Fruit fly (Drosophila melanogaster) whole organism, embryonic: ENCODE results near the gene CG13694.

Experiments used
- Aef1 ChIP-seq: fragments of 200-800 bp; sonication (Bioruptor generic); IDR thresholded peaks from 3 replicates; pipeline ENCODE4 v1.3.6; 2022; ENCODE audit warnings: missing biosample characterization, missing genetic modification characterization
- CG10209 ChIP-seq: fragments of 200-800 bp; sonication (Bioruptor generic); optimal IDR thresholded peaks from 3 replicates; lab custom pipeline; 2017; ENCODE audit warnings: missing biosample characterization, mild to moderate bottlenecking, missing genetic modification characterization, missing genetic modification reagents
- CG10267 ChIP-seq: fragments of 200-800 bp; sonication (Bioruptor generic); optimal IDR thresholded peaks from 2 replicates; lab custom pipeline; 2018; ENCODE audit warnings: missing biosample characterization, mild to moderate bottlenecking, missing genetic modification characterization, moderate library complexity
- CG11247 ChIP-seq: fragments of 200-800 bp; sonication (Bioruptor generic); IDR thresholded peaks from 2 replicates; pipeline ENCODE4 v1.3.6; 2022; ENCODE audit warnings: missing biosample characterization, missing genetic modification characterization
- CG12391 ChIP-seq: fragments of 200-800 bp; sonication (Bioruptor generic); optimal IDR thresholded peaks from 3 replicates; lab custom pipeline; 2018; ENCODE audit warnings: missing biosample characterization, mild to moderate bottlenecking, missing genetic modification characterization, moderate library complexity
- CG13624 ChIP-seq: fragments of 200-800 bp; sonication (Bioruptor generic); optimal IDR thresholded peaks from 2 replicates; lab custom pipeline; 2016; ENCODE audit warnings: missing biosample characterization, missing genetic modification characterization
- CG13775 ChIP-seq: fragments of 200-800 bp; sonication (Bioruptor generic); optimal IDR thresholded peaks from 3 replicates; lab custom pipeline; 2017; ENCODE audit warnings: missing biosample characterization, mild to moderate bottlenecking, missing genetic modification characterization
- CG15073 ChIP-seq: fragments of 200-800 bp; sonication (Bioruptor generic); optimal IDR thresholded peaks from 2 replicates; lab custom pipeline; 2016; ENCODE audit warnings: missing biosample characterization, missing genetic modification characterization
- CG1529 ChIP-seq: fragments of 200-800 bp; sonication (Bioruptor generic); optimal IDR thresholded peaks from 3 replicates; lab custom pipeline; 2018; ENCODE audit warnings: missing biosample characterization, missing genetic modification characterization
- CG1647 ChIP-seq: fragments of 200-800 bp; sonication (Bioruptor generic); optimal IDR thresholded peaks from 3 replicates; lab custom pipeline; 2016; ENCODE audit warnings: missing biosample characterization, missing genetic modification characterization
- CG16815 ChIP-seq: fragments of 200-800 bp; sonication (Bioruptor generic); optimal IDR thresholded peaks from 3 replicates; lab custom pipeline; 2017; ENCODE audit warnings: missing biosample characterization, mild to moderate bottlenecking, missing genetic modification characterization
- CG17829 ChIP-seq: fragments of 200-800 bp; optimal IDR thresholded peaks from 2 replicates; lab custom pipeline; 2019; ENCODE audit warnings: missing biosample characterization, mild to moderate bottlenecking, missing genetic modification characterization, moderate library complexity
- CG2875 ChIP-seq: fragments of 200-800 bp; sonication (Bioruptor generic); optimal IDR thresholded peaks from 2 replicates; lab custom pipeline; 2017; ENCODE audit warnings: missing biosample characterization, mild to moderate bottlenecking, missing genetic modification characterization, missing genetic modification reagents
- CG31388 ChIP-seq: fragments of 200-800 bp; sonication (Bioruptor generic); optimal IDR thresholded peaks from 2 replicates; lab custom pipeline; 2016; ENCODE audit warnings: missing biosample characterization, missing genetic modification characterization
- CG33557 ChIP-seq: fragments of 200-800 bp; sonication (Bioruptor generic); optimal IDR thresholded peaks from 2 replicates; lab custom pipeline; 2019; ENCODE audit warnings: missing biosample characterization, mild to moderate bottlenecking, missing genetic modification characterization, moderate library complexity
- CG3407 ChIP-seq: fragments of 200-800 bp; sonication (Bioruptor generic); optimal IDR thresholded peaks from 2 replicates; lab custom pipeline; 2018; ENCODE audit warnings: missing biosample characterization, mild to moderate bottlenecking, missing genetic modification characterization
- CG34224 ChIP-seq: fragments of 200-800 bp; sonication (Bioruptor generic); IDR thresholded peaks from 3 replicates; pipeline ENCODE4 v1.3.6; 2022; ENCODE audit warnings: missing biosample characterization, missing genetic modification characterization; ENCODE audit not compliant: partially characterized antibody
- CG43689 ChIP-seq: fragments of 200-800 bp; sonication (Bioruptor generic); IDR thresholded peaks from 2 replicates; pipeline ENCODE4 v1.3.6; 2022; ENCODE audit warnings: missing biosample characterization, missing genetic modification characterization
- CG6175 ChIP-seq: fragments of 200-800 bp; sonication (Bioruptor generic); IDR thresholded peaks from 3 replicates; pipeline ENCODE4 v1.3.6; 2022; ENCODE audit warnings: missing biosample characterization, missing genetic modification characterization
- CG6813 ChIP-seq: fragments of 200-800 bp; sonication (Bioruptor generic); optimal IDR thresholded peaks from 2 replicates; lab custom pipeline; 2017; ENCODE audit warnings: missing biosample characterization, missing genetic modification characterization, mild to moderate bottlenecking, moderate library complexity, missing genetic modification reagents
- CG7556 ChIP-seq: fragments of 200-800 bp; sonication (Bioruptor generic); optimal IDR thresholded peaks from 2 replicates; lab custom pipeline; 2017; ENCODE audit warnings: missing biosample characterization, mild to moderate bottlenecking, missing genetic modification characterization
- CG7963 ChIP-seq: fragments of 200-800 bp; sonication (Bioruptor generic); IDR thresholded peaks from 3 replicates; pipeline ENCODE4 v1.3.6; 2022; ENCODE audit warnings: missing biosample characterization, missing genetic modification characterization; ENCODE audit not compliant: partially characterized antibody
- CG8924 ChIP-seq: fragments of 200-800 bp; optimal IDR thresholded peaks from 3 replicates; lab custom pipeline; 2019; ENCODE audit warnings: missing biosample characterization, mild to moderate bottlenecking, missing genetic modification characterization, moderate library complexity
- CG9817 ChIP-seq: fragments of 200-800 bp; sonication (Bioruptor generic); optimal IDR thresholded peaks from 2 replicates; lab custom pipeline; 2018; ENCODE audit warnings: missing biosample characterization, mild to moderate bottlenecking, missing genetic modification characterization, moderate library complexity
- CG9932 ChIP-seq: fragments of 200-800 bp; sonication (Bioruptor generic); IDR thresholded peaks from 2 replicates; pipeline ENCODE4 v1.3.6; 2022; ENCODE audit warnings: missing biosample characterization, missing genetic modification characterization
- CHES-1-like ChIP-seq: fragments of 200-800 bp; sonication (Bioruptor generic); optimal IDR thresholded peaks from 2 replicates; lab custom pipeline; 2016; ENCODE audit warnings: missing biosample characterization, missing genetic modification characterization
- Dip2 ChIP-seq: fragments of 200-800 bp; sonication (Bioruptor generic); IDR thresholded peaks from 2 replicates; pipeline ENCODE4 v1.3.6; 2022; ENCODE audit warnings: missing biosample characterization, missing genetic modification characterization
- Gug ChIP-seq: fragments of 200-800 bp; sonication (Bioruptor generic); IDR thresholded peaks from 4 replicates; pipeline ENCODE4 v1.3.6; 2022; ENCODE audit warnings: missing biosample characterization, missing genetic modification characterization
- HLH54F ChIP-seq: fragments of 200-800 bp; sonication (Bioruptor generic); optimal IDR thresholded peaks from 3 replicates; lab custom pipeline; 2016; ENCODE audit warnings: missing biosample characterization, missing genetic modification characterization
- Hr78 ChIP-seq, 2 experiments: fragments of 200-800 bp in 1 of 2; fragments of >200 bp in 1 of 2; sonication (Bioruptor generic) in 1 of 2; optimal IDR thresholded peaks; 2 replicates each; lab custom pipeline; 2017 to 2019; ENCODE audit warnings: missing biosample characterization in 2 of 2, missing genetic modification characterization in 2 of 2, mild to moderate bottlenecking in 1 of 2, moderate library complexity in 1 of 2
- MBD-R2 ChIP-seq: fragments of 200-800 bp; sonication (Bioruptor generic); IDR thresholded peaks from 2 replicates; pipeline ENCODE4 v1.3.6; 2022; ENCODE audit warnings: missing biosample characterization, missing genetic modification characterization
- MESR4 ChIP-seq: fragments of 200-800 bp; sonication (Bioruptor generic); optimal IDR thresholded peaks from 2 replicates; lab custom pipeline; 2018; ENCODE audit warnings: missing biosample characterization, mild to moderate bottlenecking, missing genetic modification characterization, moderate library complexity
- Mad ChIP-seq: fragments of 200-800 bp; sonication (Bioruptor generic); optimal IDR thresholded peaks from 2 replicates; lab custom pipeline; 2016; ENCODE audit warnings: missing biosample characterization, missing genetic modification characterization
- Mrtf ChIP-seq: fragments of 200-800 bp; sonication (Bioruptor generic); IDR thresholded peaks from 3 replicates; pipeline ENCODE4 v1.3.6; 2022; ENCODE audit warnings: missing biosample characterization, missing genetic modification characterization
- NFAT ChIP-seq: fragments of 200-800 bp; sonication (Bioruptor generic); IDR thresholded peaks from 2 replicates; pipeline ENCODE4 v1.3.6; 2022; ENCODE audit warnings: missing biosample characterization, missing genetic modification characterization
- Rx ChIP-seq: fragments of 200-800 bp; sonication (Bioruptor generic); IDR thresholded peaks from 2 replicates; pipeline ENCODE4 v1.3.6; 2022; ENCODE audit warnings: missing biosample characterization, missing genetic modification characterization
- Six4 ChIP-seq: fragments of 200-800 bp; sonication (Bioruptor generic); optimal IDR thresholded peaks from 2 replicates; lab custom pipeline; 2016; ENCODE audit warnings: missing biosample characterization, missing genetic modification characterization
- Ssrp ChIP-seq: fragments of 200-800 bp; sonication (Bioruptor generic); optimal IDR thresholded peaks from 2 replicates; lab custom pipeline; 2018; ENCODE audit warnings: missing biosample characterization, mild to moderate bottlenecking, missing genetic modification characterization, moderate library complexity
- bsh ChIP-seq, 2 experiments: fragments of 200-800 bp; sonication (Bioruptor generic); optimal IDR thresholded peaks; 2 replicates each; lab custom pipeline; 2017 to 2018; ENCODE audit warnings: mild to moderate bottlenecking in 2 of 2, missing biosample characterization in 2 of 2, missing genetic modification characterization in 2 of 2, moderate library complexity in 1 of 2
- chm ChIP-seq: fragments of 200-800 bp; sonication (Bioruptor generic); IDR thresholded peaks from 2 replicates; pipeline ENCODE4 v1.3.6; 2022; ENCODE audit warnings: missing biosample characterization, missing genetic modification characterization
- da ChIP-seq: fragments of 200-800 bp; sonication (Bioruptor generic); optimal IDR thresholded peaks from 2 replicates; lab custom pipeline; 2016; ENCODE audit warnings: missing biosample characterization, missing genetic modification characterization
- dan ChIP-seq: fragments of 200-800 bp; sonication (Bioruptor generic); IDR thresholded peaks from 2 replicates; pipeline ENCODE4 v1.3.6; 2022; ENCODE audit warnings: missing biosample characterization, missing genetic modification characterization
- fd64A ChIP-seq: fragments of 200-800 bp; sonication (Bioruptor generic); optimal IDR thresholded peaks from 3 replicates; lab custom pipeline; 2018; ENCODE audit warnings: missing biosample characterization, mild to moderate bottlenecking, missing genetic modification characterization
- her ChIP-seq: fragments of 200-800 bp; sonication (Bioruptor generic); optimal IDR thresholded peaks from 2 replicates; lab custom pipeline; 2016; ENCODE audit warnings: missing biosample characterization, missing genetic modification characterization
- maf-S ChIP-seq: fragments of 200-800 bp; sonication (Bioruptor generic); optimal IDR thresholded peaks from 2 replicates; lab custom pipeline; 2016; ENCODE audit warnings: missing biosample characterization, missing genetic modification characterization
- ranshi ChIP-seq: fragments of 200-800 bp; sonication (Bioruptor generic); IDR thresholded peaks from 2 replicates; pipeline ENCODE4 v1.3.6; 2022; ENCODE audit warnings: missing biosample characterization, missing genetic modification characterization
- salm ChIP-seq: fragments of 200-800 bp; sonication (Bioruptor generic); optimal IDR thresholded peaks from 2 replicates; lab custom pipeline; 2018; ENCODE audit warnings: missing biosample characterization, mild to moderate bottlenecking, missing genetic modification characterization
- shn ChIP-seq: fragments of 200-800 bp; sonication (Bioruptor generic); optimal IDR thresholded peaks from 3 replicates; lab custom pipeline; 2016; ENCODE audit warnings: missing biosample characterization, missing genetic modification characterization
- slbo ChIP-seq: fragments of 200-800 bp; sonication (Bioruptor generic); IDR thresholded peaks from 2 replicates; pipeline ENCODE4 v1.3.6; 2022; ENCODE audit warnings: missing biosample characterization, missing genetic modification characterization
- tin ChIP-seq: fragments of 200-800 bp; sonication (Bioruptor generic); optimal IDR thresholded peaks from 3 replicates; lab custom pipeline; 2016; ENCODE audit warnings: missing biosample characterization, missing genetic modification characterization
- zen2 ChIP-seq: fragments of 200-800 bp; sonication (Bioruptor generic); IDR thresholded peaks from 3 replicates; pipeline ENCODE4 v1.3.6; 2022; ENCODE audit warnings: missing biosample characterization, missing genetic modification characterization; ENCODE audit not compliant: partially characterized antibody

The CG13694 gene

DNA sequence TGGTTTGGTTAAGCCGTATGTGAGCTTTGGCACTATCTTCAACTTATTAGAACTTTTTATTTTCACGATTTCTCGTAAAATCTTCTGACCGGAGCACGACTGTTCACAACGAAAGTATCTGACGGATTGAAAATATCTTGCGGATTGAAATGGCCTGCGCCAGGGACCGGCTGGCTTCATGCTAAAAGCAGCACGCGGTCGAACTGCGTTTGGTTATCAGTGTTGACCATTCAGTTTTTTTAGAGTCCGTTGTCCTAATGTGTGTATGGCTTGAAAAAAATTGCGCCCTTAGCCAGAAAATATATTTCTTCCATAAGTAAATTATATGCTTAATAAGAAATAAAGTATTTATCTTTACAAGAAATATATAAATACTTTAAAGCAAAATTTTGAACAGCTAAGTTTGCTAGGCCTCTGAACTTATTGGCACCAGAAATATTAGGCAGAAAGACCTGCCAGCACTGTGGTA lies 29.0 kb downstream of the CG13694 start, which contains the start of gene net (continued):
- TF ChIP-seq CG6813 (GFP tag; lab: Kevin White, UChicago) = peak; percentile 31
- TF ChIP-seq CHES-1-like (GFP tag; lab: Kevin White, UChicago) = no peak
- peak in 1 of 2 experiments; percentile 52 for TF ChIP-seq Hr78 (GFP tag; optimal IDR thresholded peaks at IDR 0.05; lab: Kevin White, UChicago)
- peak; percentile 35; the same call in 1 of the 2 replicates for TF ChIP-seq chm
- peak; percentile 79 for TF ChIP-seq CG9817 (tag; lab: Kevin White, UChicago)
- TF ChIP-seq slbo (GFP tag; lab: Robert Waterston, UW) = peak; percentile 75
- peak; percentile 62 for TF ChIP-seq CG10267 (tag; lab: Kevin White, UChicago)
- no peak for TF ChIP-seq Mrtf (GFP tag; lab: Robert Waterston, UW)
- no peak for TF ChIP-seq MESR4 (GFP tag; lab: Kevin White, UChicago)
- TF ChIP-seq salm (tag; lab: Kevin White, UChicago) = peak; percentile 70
- no peak; the same call in 1 of the 2 replicates for TF ChIP-seq NFAT
- TF ChIP-seq CG6175 (GFP tag; lab: Robert Waterston, UW) = no peak
- TF ChIP-seq CG9932 (GFP tag; lab: Robert Waterston, UW) = peak; percentile 74
- peak; percentile 72 for TF ChIP-seq CG17829 (tag; lab: Kevin White, UChicago)
- TF ChIP-seq da = no peak
- TF ChIP-seq Mad (GFP tag; lab: Kevin White, UChicago) = no peak
- TF ChIP-seq Aef1 (GFP tag; lab: Robert Waterston, UW) = no peak
- TF ChIP-seq CG13775 = peak; percentile 59
- no peak for TF ChIP-seq zen2 (GFP tag; lab: Robert Waterston, UW)
- peak; percentile 32; the same call in 1 of the 2 replicates for TF ChIP-seq CG43689 (GFP tag; lab: Robert Waterston, UW)
- no peak for TF ChIP-seq CG31388 (GFP tag; lab: Kevin White, UChicago)
- peak; percentile 80 for TF ChIP-seq CG8924
- no peak for TF ChIP-seq HLH54F (GFP tag; lab: Kevin White, UChicago)
- peak; percentile 76 for TF ChIP-seq CG7556 (GFP tag; lab: Kevin White, UChicago)
- TF ChIP-seq ranshi = peak; percentile 25; the same call in 1 of the 2 replicates
- no peak for TF ChIP-seq maf-S
- peak; percentile 59 to 65 for TF ChIP-seq bsh (GFP tag; optimal IDR thresholded peaks at IDR 0.05; lab: Kevin White, UChicago)
- peak; percentile 1 for TF ChIP-seq her (GFP tag; lab: Kevin White, UChicago)
- TF ChIP-seq CG2875 = peak; percentile 18
- TF ChIP-seq CG10209 (GFP tag; lab: Kevin White, UChicago) = peak; percentile 60
- TF ChIP-seq Ssrp (tag; lab: Kevin White, UChicago) = peak; percentile 30
- peak; percentile 26 for TF ChIP-seq tin
- peak; percentile 44 for TF ChIP-seq Six4 (GFP tag; lab: Kevin White, UChicago)
- no peak for TF ChIP-seq dan
- TF ChIP-seq CG13624 (GFP tag; lab: Kevin White, UChicago) = no peak
- TF ChIP-seq CG7963 (GFP tag; lab: Robert Waterston, UW) = no peak
- no peak for TF ChIP-seq Dip2
- TF ChIP-seq CG1647 (GFP tag; lab: Kevin White, UChicago) = no peak
- TF ChIP-seq CG33557 (GFP tag; lab: Kevin White, UChicago) = peak; percentile 73
- no peak for TF ChIP-seq fd64A (GFP tag; lab: Kevin White, UChicago)
- no peak for TF ChIP-seq shn (GFP tag; lab: Kevin White, UChicago)
- TF ChIP-seq CG1529 (GFP tag; lab: Kevin White, UChicago) = peak; percentile 39
- no peak for TF ChIP-seq Rx
- no peak for TF ChIP-seq CG15073
- no peak for TF ChIP-seq CG11247 (GFP tag; lab: Robert Waterston, UW)
- peak; percentile 45; the same call in 1 of the 2 replicates for TF ChIP-seq MBD-R2 (GFP tag; lab: Robert Waterston, UW)
- peak; percentile 40 for TF ChIP-seq CG16815 (GFP tag; lab: Kevin White, UChicago)
- peak; percentile 18 for TF ChIP-seq CG3407 (GFP tag; lab: Kevin White, UChicago)
- TF ChIP-seq CG12391 (tag; lab: Kevin White, UChicago) = peak; percentile 82
- no peak for TF ChIP-seq CG34224
- no peak for TF ChIP-seq Gug (GFP tag; lab: Robert Waterston, UW)
